Fruit fly (Drosophila melanogaster) whole organism, embryonic: ENCODE results near the gene Mical.

Experiments
- Ada2b ChIP-seq: fragments of 200-800 bp; sonication (Bioruptor generic); IDR thresholded peaks from 2 replicates; pipeline ENCODE4 v1.3.6; 2022; ENCODE audit warnings: missing biosample characterization, missing genetic modification characterization
- Bteb2 ChIP-seq: fragments of 200-800 bp; sonication (Bioruptor generic); optimal IDR thresholded peaks from 2 replicates; lab custom pipeline; 2016; ENCODE audit warnings: missing biosample characterization, missing genetic modification characterization
- CG1024 ChIP-seq: fragments of 200-800 bp; sonication (Bioruptor generic); IDR thresholded peaks from 2 replicates; pipeline ENCODE4 v1.3.6; 2022; ENCODE audit warnings: missing biosample characterization, missing genetic modification characterization
- CG10274 ChIP-seq: fragments of 200-800 bp; sonication (Bioruptor generic); optimal IDR thresholded peaks from 3 replicates; lab custom pipeline; 2017; ENCODE audit warnings: missing biosample characterization, mild to moderate bottlenecking, missing genetic modification characterization
- CG10431 ChIP-seq: fragments of 200-800 bp; sonication (Bioruptor generic); optimal IDR thresholded peaks from 3 replicates; lab custom pipeline; 2018; ENCODE audit warnings: missing biosample characterization, mild to moderate bottlenecking, missing genetic modification characterization
- CG10979 ChIP-seq: fragments of 200-800 bp; sonication (Bioruptor generic); optimal IDR thresholded peaks from 2 replicates; lab custom pipeline; 2018; ENCODE audit warnings: missing biosample characterization, mild to moderate bottlenecking, missing genetic modification characterization, moderate library complexity
- CG11085 ChIP-seq: fragments of 200-800 bp; sonication (Bioruptor generic); IDR thresholded peaks from 2 replicates; pipeline ENCODE4 v1.3.6; 2022; ENCODE audit warnings: missing biosample characterization, missing genetic modification characterization
- CG11247 ChIP-seq: fragments of 200-800 bp; sonication (Bioruptor generic); IDR thresholded peaks from 2 replicates; pipeline ENCODE4 v1.3.6; 2022; ENCODE audit warnings: missing biosample characterization, missing genetic modification characterization
- CG14050 ChIP-seq: fragments of 200-800 bp; sonication (Bioruptor generic); IDR thresholded peaks from 3 replicates; pipeline ENCODE4 v1.3.6; 2022; ENCODE audit warnings: missing biosample characterization, missing genetic modification characterization
- CG1602 ChIP-seq: fragments of 200-800 bp; sonication (Bioruptor generic); optimal IDR thresholded peaks from 3 replicates; lab custom pipeline; 2016; ENCODE audit warnings: missing biosample characterization, missing genetic modification characterization
- CG16815 ChIP-seq: fragments of 200-800 bp; sonication (Bioruptor generic); optimal IDR thresholded peaks from 3 replicates; lab custom pipeline; 2017; ENCODE audit warnings: missing biosample characterization, mild to moderate bottlenecking, missing genetic modification characterization
- CG17912 ChIP-seq: fragments of 200-800 bp; sonication (Bioruptor generic); optimal IDR thresholded peaks from 2 replicates; lab custom pipeline; 2018; ENCODE audit warnings: missing biosample characterization, mild to moderate bottlenecking, missing genetic modification characterization
- CG1832 ChIP-seq: fragments of 200-800 bp; sonication (Bioruptor generic); optimal IDR thresholded peaks from 2 replicates; lab custom pipeline; 2017; ENCODE audit warnings: missing biosample characterization, mild to moderate bottlenecking, missing genetic modification characterization, inconsistent platforms
- CG18599 ChIP-seq: fragments of 200-800 bp; sonication (Bioruptor generic); optimal IDR thresholded peaks from 3 replicates; lab custom pipeline; 2017; ENCODE audit warnings: missing biosample characterization, missing genetic modification characterization, mild to moderate bottlenecking, moderate library complexity, missing genetic modification reagents
- CG31365 ChIP-seq: fragments of 200-800 bp; sonication (Bioruptor generic); optimal IDR thresholded peaks from 2 replicates; lab custom pipeline; 2018; ENCODE audit warnings: missing biosample characterization, mild to moderate bottlenecking, missing genetic modification characterization
- CG32532 ChIP-seq: fragments of 200-800 bp; sonication (Bioruptor generic); IDR thresholded peaks from 2 replicates; pipeline ENCODE4 v1.3.6; 2022; ENCODE audit warnings: missing biosample characterization, missing genetic modification characterization
- CG32767 ChIP-seq: fragments of 200-800 bp; sonication (Bioruptor generic); IDR thresholded peaks from 2 replicates; pipeline ENCODE4 v1.3.6; 2022; ENCODE audit warnings: missing biosample characterization, missing genetic modification characterization
- CG34224 ChIP-seq: fragments of 200-800 bp; sonication (Bioruptor generic); IDR thresholded peaks from 3 replicates; pipeline ENCODE4 v1.3.6; 2022; ENCODE audit warnings: missing biosample characterization, missing genetic modification characterization; ENCODE audit not compliant: partially characterized antibody
- CG6689 ChIP-seq: fragments of 200-800 bp; sonication (Bioruptor generic); IDR thresholded peaks from 2 replicates; pipeline ENCODE4 v1.3.6; 2022; ENCODE audit warnings: missing biosample characterization, missing genetic modification characterization
- CG7271 ChIP-seq: fragments of 200-800 bp; sonication (Bioruptor generic); optimal IDR thresholded peaks from 2 replicates; lab custom pipeline; 2018; ENCODE audit warnings: missing biosample characterization, mild to moderate bottlenecking, missing genetic modification characterization, moderate library complexity
- CG8089 ChIP-seq: fragments of 200-800 bp; sonication (Bioruptor generic); optimal IDR thresholded peaks from 3 replicates; lab custom pipeline; 2016; ENCODE audit warnings: missing biosample characterization, missing genetic modification characterization
- Drgx ChIP-seq: fragments of 200-800 bp; sonication (Bioruptor generic); IDR thresholded peaks from 2 replicates; pipeline ENCODE4 v1.3.6; 2022; ENCODE audit warnings: missing biosample characterization, missing genetic modification characterization
- Ets65A ChIP-seq: fragments of 200-800 bp; sonication (Bioruptor generic); peaks from one replicate; lab custom pipeline; 2016; ENCODE audit warnings: missing biosample characterization, missing genetic modification characterization
- HLH4C ChIP-seq: fragments of 200-800 bp; sonication (Bioruptor generic); IDR thresholded peaks from 3 replicates; pipeline ENCODE4 v1.3.6; 2022; ENCODE audit warnings: missing biosample characterization, missing genetic modification characterization; ENCODE audit not compliant: partially characterized antibody
- Hmx ChIP-seq: fragments of 200-800 bp; sonication (Bioruptor generic); optimal IDR thresholded peaks from 2 replicates; lab custom pipeline; 2016; ENCODE audit warnings: missing biosample characterization, missing genetic modification characterization
- Lim3 ChIP-seq: fragments of 200-800 bp; sonication (Bioruptor generic); IDR thresholded peaks from 2 replicates; pipeline ENCODE4 v1.3.6; 2022; ENCODE audit warnings: missing biosample characterization, missing genetic modification characterization
- NK7.1 ChIP-seq: fragments of 200-800 bp; sonication (Bioruptor generic); optimal IDR thresholded peaks from 3 replicates; lab custom pipeline; 2016; ENCODE audit warnings: missing biosample characterization, missing genetic modification characterization
- Six4 ChIP-seq: fragments of 200-800 bp; sonication (Bioruptor generic); optimal IDR thresholded peaks from 2 replicates; lab custom pipeline; 2016; ENCODE audit warnings: missing biosample characterization, missing genetic modification characterization
- Tbp ChIP-seq: fragments of >200 bp; optimal IDR thresholded peaks from 2 replicates; lab custom pipeline; 2018; ENCODE audit warnings: missing biosample characterization, missing genetic modification characterization
- al ChIP-seq: fragments of 200-800 bp; sonication (Bioruptor generic); IDR thresholded peaks from 2 replicates; pipeline ENCODE4 v1.3.6; 2022; ENCODE audit warnings: missing biosample characterization, missing genetic modification characterization
- az2 ChIP-seq: fragments of 200-800 bp; sonication (Bioruptor generic); optimal IDR thresholded peaks from 3 replicates; lab custom pipeline; 2016; ENCODE audit warnings: missing biosample characterization, missing genetic modification characterization
- bowl ChIP-seq: fragments of 200-800 bp; sonication (Bioruptor generic); IDR thresholded peaks from 2 replicates; pipeline ENCODE4 v1.3.6; 2022; ENCODE audit warnings: missing biosample characterization, missing genetic modification characterization
- br ChIP-seq: fragments of >200 bp; optimal IDR thresholded peaks from 2 replicates; lab custom pipeline; 2017
- bsh ChIP-seq, 2 experiments: fragments of 200-800 bp; sonication (Bioruptor generic); optimal IDR thresholded peaks; 2 replicates each; lab custom pipeline; 2017 to 2018; ENCODE audit warnings: mild to moderate bottlenecking in 2 of 2, missing biosample characterization in 2 of 2, missing genetic modification characterization in 2 of 2, moderate library complexity in 1 of 2
- cg ChIP-seq: fragments of 200-800 bp; sonication (Bioruptor generic); optimal IDR thresholded peaks from 3 replicates; lab custom pipeline; 2019; ENCODE audit warnings: missing biosample characterization, mild to moderate bottlenecking, missing genetic modification characterization, moderate library complexity
- chm ChIP-seq: fragments of 200-800 bp; sonication (Bioruptor generic); IDR thresholded peaks from 2 replicates; pipeline ENCODE4 v1.3.6; 2022; ENCODE audit warnings: missing biosample characterization, missing genetic modification characterization
- corto ChIP-seq: fragments of 200-800 bp; sonication (Bioruptor generic); optimal IDR thresholded peaks from 2 replicates; lab custom pipeline; 2016; ENCODE audit warnings: missing biosample characterization, mild to moderate bottlenecking, missing genetic modification characterization, moderate library complexity
- croc ChIP-seq: fragments of 200-800 bp; sonication (Bioruptor generic); conservative IDR thresholded peaks from 3 replicates; pipeline ENCODE4 v1.3.6; 2022; ENCODE audit warnings: missing biosample characterization, missing genetic modification characterization
- danr ChIP-seq: fragments of 200-800 bp; sonication (Bioruptor generic); IDR thresholded peaks from 2 replicates; pipeline ENCODE4 v1.3.6; 2022; ENCODE audit warnings: missing biosample characterization, missing genetic modification characterization
- dmrt99B ChIP-seq: fragments of 200-800 bp; sonication (Bioruptor generic); optimal IDR thresholded peaks from 2 replicates; lab custom pipeline; 2018; ENCODE audit warnings: missing biosample characterization, mild to moderate bottlenecking, missing genetic modification characterization, moderate library complexity
- fd96Cb ChIP-seq: fragments of 200-800 bp; sonication (Bioruptor generic); optimal IDR thresholded peaks from 2 replicates; lab custom pipeline; 2018; ENCODE audit warnings: missing biosample characterization, mild to moderate bottlenecking, missing genetic modification characterization, moderate library complexity
- gem ChIP-seq: fragments of 200-800 bp; sonication (Bioruptor generic); optimal IDR thresholded peaks from 2 replicates; lab custom pipeline; 2019; ENCODE audit warnings: missing biosample characterization, mild to moderate bottlenecking, missing genetic modification characterization, moderate library complexity
- inv ChIP-seq: fragments of 200-800 bp; sonication (Bioruptor generic); IDR thresholded peaks from 2 replicates; pipeline ENCODE4 v1.3.6; 2022; ENCODE audit warnings: missing biosample characterization, missing genetic modification characterization; ENCODE audit not compliant: partially characterized antibody
- lmd ChIP-seq: fragments of 200-800 bp; sonication (Bioruptor generic); IDR thresholded peaks from 2 replicates; pipeline ENCODE4 v1.3.6; 2022; ENCODE audit warnings: missing biosample characterization, missing genetic modification characterization
- nmo ChIP-seq: fragments of 200-800 bp; sonication (Bioruptor generic); optimal IDR thresholded peaks from 2 replicates; lab custom pipeline; 2018; ENCODE audit warnings: missing biosample characterization, mild to moderate bottlenecking, missing genetic modification characterization, moderate library complexity
- nom ChIP-seq: fragments of 200-800 bp; sonication (Bioruptor generic); optimal IDR thresholded peaks from 2 replicates; lab custom pipeline; 2017; ENCODE audit warnings: missing biosample characterization, missing genetic modification characterization, mild to moderate bottlenecking, moderate library complexity, missing genetic modification reagents
- pb ChIP-seq: fragments of 200-800 bp; sonication (Bioruptor generic); optimal IDR thresholded peaks from 3 replicates; lab custom pipeline; 2016; ENCODE audit warnings: missing biosample characterization, missing genetic modification characterization
- phol ChIP-seq: fragments of 200-800 bp; sonication (Bioruptor generic); optimal IDR thresholded peaks from 3 replicates; lab custom pipeline; 2018; ENCODE audit warnings: missing biosample characterization, mild to moderate bottlenecking, missing genetic modification characterization, moderate library complexity
- prd ChIP-seq, 3 experiments: fragments of >200 bp in 2 of 3; fragments of 200-800 bp in 1 of 3; sonication (Bioruptor generic) in 1 of 3; optimal IDR thresholded peaks in 2 of 3; IDR thresholded peaks in 1 of 3; 2 replicates in 2 of 3; 3 replicates in 1 of 3; pipeline versions ENCODE4 v1.3.6 to Lab custom; 2017 to 2022; ENCODE audit warnings: missing biosample characterization in 1 of 3, missing genetic modification characterization in 1 of 3
- run ChIP-seq: fragments of 200-800 bp; sonication (Bioruptor generic); optimal IDR thresholded peaks from 3 replicates; lab custom pipeline; 2018; ENCODE audit warnings: missing biosample characterization, mild to moderate bottlenecking, missing genetic modification characterization
- schlank ChIP-seq: fragments of 200-800 bp; sonication (Bioruptor generic); optimal IDR thresholded peaks from 2 replicates; lab custom pipeline; 2018; ENCODE audit warnings: missing biosample characterization, mild to moderate bottlenecking, missing genetic modification characterization

Mical gene

DNA sequence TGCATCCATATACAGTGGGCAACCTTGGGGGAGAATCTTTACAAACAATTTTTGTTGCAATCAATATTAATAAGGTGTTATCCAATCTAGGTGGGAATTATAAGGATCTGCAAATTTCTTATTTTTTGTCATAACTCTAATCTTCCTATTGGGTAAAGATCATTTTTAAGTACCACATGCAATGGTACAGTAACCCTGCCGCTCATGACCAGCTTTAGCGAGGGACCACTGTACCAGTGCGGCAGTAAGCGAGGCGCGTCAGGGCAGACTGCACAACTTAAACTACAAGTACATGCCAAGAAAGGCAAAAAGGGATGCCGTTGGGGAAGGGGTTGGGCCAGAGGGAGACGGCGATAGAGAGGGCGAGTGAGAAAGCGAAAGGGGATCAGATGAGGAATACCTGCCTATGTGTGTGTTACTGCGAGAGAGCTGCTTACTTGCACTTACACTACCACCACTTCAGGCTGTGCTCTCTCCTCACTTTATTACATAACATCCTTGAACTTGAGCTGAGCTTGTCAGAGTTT is 39.9 kb upstream of the Mical start (continued):
- TF ChIP-seq HLH4C (GFP tag; lab: Robert Waterston, UW) (no peak), inv (GFP tag; lab: Robert Waterston, UW) (no peak), Ada2b (no peak), nmo (no peak), bsh (GFP tag; optimal IDR thresholded peaks at IDR 0.05; lab: Kevin White, UChicago) (peak; percentile 21 to 83), croc (0 out of 3 replicates have a peak, but pooled peaks have one; percentile 12), CG6689 (GFP tag; lab: Robert Waterston, UW) (no peak), CG10274 (GFP tag; lab: Kevin White, UChicago) (no peak), Tbp (GFP tag; lab: Kevin White, UChicago) (no peak), chm (GFP tag; lab: Robert Waterston, UW) (no peak), danr (no peak), Ets65A (GFP tag; lab: Kevin White, UChicago) (peak; percentile 74), Hmx (GFP tag; lab: Kevin White, UChicago) (no peak), run (tag; lab: Kevin White, UChicago) (no peak), CG32532 (no peak), CG17912 (GFP tag; lab: Kevin White, UChicago) (no peak), phol (tag; lab: Kevin White, UChicago) (peak; percentile 2), CG34224 (no peak), CG1832 (peak; percentile 34), dmrt99B (tag; lab: Kevin White, UChicago) (no peak), CG11247 (GFP tag; lab: Robert Waterston, UW) (no peak), prd (optimal IDR thresholded peaks at IDR 0.05; lab: Kevin White, UChicago) (no peak), prd (GFP tag; IDR thresholded peaks at IDR 0.05; lab: Robert Waterston, UW) (peak; percentile 20; the same call in 1 of the 3 replicates), Six4 (GFP tag; lab: Kevin White, UChicago) (no peak), corto (GFP tag; lab: Kevin White, UChicago) (peak; percentile 73), CG32767 (GFP tag; lab: Robert Waterston, UW) (no peak), fd96Cb (no peak), al (GFP tag; lab: Robert Waterston, UW) (no peak), CG11085 (GFP tag; lab: Robert Waterston, UW) (no peak), gem (tag; lab: Kevin White, UChicago) (peak; percentile 5), NK7.1 (GFP tag; lab: Kevin White, UChicago) (no peak), br (no peak), nom (GFP tag; lab: Kevin White, UChicago) (peak; percentile 85), CG1602 (GFP tag; lab: Kevin White, UChicago) (no peak), CG16815 (no peak), schlank (no peak), CG1024 (GFP tag; lab: Robert Waterston, UW) (no peak), CG31365 (tag; lab: Kevin White, UChicago) (no peak), Lim3 (GFP tag; lab: Robert Waterston, UW) (no peak), lmd (GFP tag; lab: Robert Waterston, UW) (peak; percentile 10; the same call in 1 of the 2 replicates), CG10979 (tag; lab: Kevin White, UChicago) (peak; percentile 25), cg (peak; percentile 5), Bteb2 (GFP tag; lab: Kevin White, UChicago) (no peak), bowl (GFP tag; lab: Robert Waterston, UW) (no peak), CG7271 (tag; lab: Kevin White, UChicago) (no peak), CG14050 (GFP tag; lab: Robert Waterston, UW) (no peak), pb (GFP tag; lab: Kevin White, UChicago) (no peak), CG18599 (GFP tag; lab: Kevin White, UChicago) (no peak), az2 (no peak), CG8089 (no peak), Drgx (peak; percentile 47; the same call in 1 of the 2 replicates), CG10431 (GFP tag; lab: Kevin White, UChicago) (no peak)
